Fruit fly (Drosophila melanogaster) whole organism, embryonic: Measurements from ENCODE around the gene CG10222.

Source experiments
- Bdp1 ChIP-seq: fragments of 200-800 bp; sonication (Bioruptor generic); optimal IDR thresholded peaks from 3 replicates; lab custom pipeline; 2016; ENCODE audit warnings: missing biosample characterization, missing genetic modification characterization
- CG11085 ChIP-seq: fragments of 200-800 bp; sonication (Bioruptor generic); IDR thresholded peaks from 2 replicates; pipeline ENCODE4 v1.3.6; 2022; ENCODE audit warnings: missing biosample characterization, missing genetic modification characterization
- CG12104 ChIP-seq: fragments of 200-800 bp; sonication (Bioruptor generic); optimal IDR thresholded peaks from 3 replicates; lab custom pipeline; 2016; ENCODE audit warnings: missing biosample characterization, missing genetic modification characterization
- CG12769 ChIP-seq: fragments of 200-800 bp; sonication (Bioruptor generic); optimal IDR thresholded peaks from 2 replicates; lab custom pipeline; 2019; ENCODE audit warnings: missing biosample characterization, mild to moderate bottlenecking, missing genetic modification characterization, moderate library complexity
- CG13894 ChIP-seq: fragments of 200-800 bp; sonication (Bioruptor generic); optimal IDR thresholded peaks from 3 replicates; lab custom pipeline; 2018; ENCODE audit warnings: missing biosample characterization, mild to moderate bottlenecking, missing genetic modification characterization, moderate library complexity
- CG14860 ChIP-seq: fragments of 200-800 bp; sonication (Bioruptor generic); IDR thresholded peaks from 3 replicates; pipeline ENCODE4 v1.3.6; 2022; ENCODE audit warnings: missing biosample characterization, missing genetic modification characterization; ENCODE audit not compliant: partially characterized antibody
- CG42726 ChIP-seq: fragments of 200-800 bp; sonication (Bioruptor generic); IDR thresholded peaks from 2 replicates; pipeline ENCODE4 v1.3.6; 2022; ENCODE audit warnings: missing biosample characterization, missing genetic modification characterization; ENCODE audit not compliant: partially characterized antibody
- CG7963 ChIP-seq: fragments of 200-800 bp; sonication (Bioruptor generic); IDR thresholded peaks from 3 replicates; pipeline ENCODE4 v1.3.6; 2022; ENCODE audit warnings: missing biosample characterization, missing genetic modification characterization; ENCODE audit not compliant: partially characterized antibody
- CG8478 ChIP-seq: fragments of >200 bp; optimal IDR thresholded peaks from 2 replicates; lab custom pipeline; 2018
- CG9797 ChIP-seq: fragments of 200-800 bp; sonication (Bioruptor generic); optimal IDR thresholded peaks from 3 replicates; lab custom pipeline; 2018; ENCODE audit warnings: missing biosample characterization, mild to moderate bottlenecking, missing genetic modification characterization
- Deaf1 ChIP-seq: fragments of 200-800 bp; optimal IDR thresholded peaks from 3 replicates; lab custom pipeline; 2019; ENCODE audit warnings: missing biosample characterization, mild to moderate bottlenecking, missing genetic modification characterization, moderate library complexity
- Dfd ChIP-seq, 2 experiments: fragments of >200 bp; optimal IDR thresholded peaks; 2 replicates each; lab custom pipeline; 2017; ENCODE audit warnings: missing biosample characterization in 2 of 2, missing genetic modification characterization in 2 of 2
- Dip3 ChIP-seq: fragments of 200-800 bp; sonication (Bioruptor generic); optimal IDR thresholded peaks from 3 replicates; lab custom pipeline; 2016; ENCODE audit warnings: missing biosample characterization, missing genetic modification characterization
- Dll ChIP-seq: fragments of 200-800 bp; sonication (Bioruptor generic); IDR thresholded peaks from 4 replicates; pipeline ENCODE4 v1.3.6; 2022; ENCODE audit warnings: missing biosample characterization, missing genetic modification characterization; ENCODE audit not compliant: partially characterized antibody
- Doc3 ChIP-seq: fragments of 200-800 bp; sonication (Bioruptor generic); IDR thresholded peaks from 3 replicates; pipeline ENCODE4 v1.3.6; 2022; ENCODE audit warnings: missing biosample characterization, missing genetic modification characterization; ENCODE audit not compliant: partially characterized antibody
- Gug ChIP-seq: fragments of 200-800 bp; sonication (Bioruptor generic); IDR thresholded peaks from 4 replicates; pipeline ENCODE4 v1.3.6; 2022; ENCODE audit warnings: missing biosample characterization, missing genetic modification characterization
- HLH4C ChIP-seq: fragments of 200-800 bp; sonication (Bioruptor generic); IDR thresholded peaks from 3 replicates; pipeline ENCODE4 v1.3.6; 2022; ENCODE audit warnings: missing biosample characterization, missing genetic modification characterization; ENCODE audit not compliant: partially characterized antibody
- Hr78 ChIP-seq, 2 experiments: fragments of 200-800 bp in 1 of 2; fragments of >200 bp in 1 of 2; sonication (Bioruptor generic) in 1 of 2; optimal IDR thresholded peaks; 2 replicates each; lab custom pipeline; 2017 to 2019; ENCODE audit warnings: missing biosample characterization in 2 of 2, missing genetic modification characterization in 2 of 2, mild to moderate bottlenecking in 1 of 2, moderate library complexity in 1 of 2
- Lim3 ChIP-seq: fragments of 200-800 bp; sonication (Bioruptor generic); IDR thresholded peaks from 2 replicates; pipeline ENCODE4 v1.3.6; 2022; ENCODE audit warnings: missing biosample characterization, missing genetic modification characterization
- Med ChIP-seq: fragments of 200-800 bp; sonication (Bioruptor generic); peaks from one replicate; lab custom pipeline; 2016; ENCODE audit warnings: missing biosample characterization, missing genetic modification characterization, mild to moderate bottlenecking, inconsistent platforms, moderate library complexity
- Stat92E ChIP-seq, 3 experiments: fragments of >200 bp in 2 of 3; fragments of 200-800 bp in 1 of 3; sonication (Bioruptor generic) in 1 of 3; optimal IDR thresholded peaks; 2 replicates each; lab custom pipeline; 2017 to 2019; ENCODE audit warnings: missing biosample characterization in 3 of 3, missing genetic modification characterization in 3 of 3, mild to moderate bottlenecking in 1 of 3, moderate library complexity in 1 of 3
- bbx ChIP-seq: fragments of 200-800 bp; sonication (Bioruptor generic); IDR thresholded peaks from 2 replicates; pipeline ENCODE4 v1.3.6; 2022; ENCODE audit warnings: missing biosample characterization, missing genetic modification characterization; ENCODE audit not compliant: partially characterized antibody
- chinmo ChIP-seq: fragments of 200-800 bp; sonication (Bioruptor generic); IDR thresholded peaks from 4 replicates; pipeline ENCODE4 v1.3.6; 2022; ENCODE audit warnings: missing biosample characterization, missing genetic modification characterization; ENCODE audit not compliant: partially characterized antibody
- ci ChIP-seq: fragments of 200-800 bp; sonication (Bioruptor generic); IDR thresholded peaks from 3 replicates; pipeline ENCODE4 v1.3.6; 2022; ENCODE audit warnings: missing biosample characterization, missing genetic modification characterization
- crc ChIP-seq: fragments of 200-800 bp; sonication (Bioruptor generic); optimal IDR thresholded peaks from 2 replicates; lab custom pipeline; 2016; ENCODE audit warnings: missing biosample characterization, missing genetic modification characterization
- fd64A ChIP-seq: fragments of 200-800 bp; sonication (Bioruptor generic); optimal IDR thresholded peaks from 3 replicates; lab custom pipeline; 2018; ENCODE audit warnings: missing biosample characterization, mild to moderate bottlenecking, missing genetic modification characterization
- gcm ChIP-seq: fragments of 200-800 bp; sonication (Bioruptor generic); optimal IDR thresholded peaks from 2 replicates; lab custom pipeline; 2019; ENCODE audit warnings: missing biosample characterization, mild to moderate bottlenecking, missing genetic modification characterization, moderate library complexity
- h ChIP-seq: fragments of >200 bp; optimal IDR thresholded peaks from 2 replicates; lab custom pipeline; 2017
- her ChIP-seq: fragments of 200-800 bp; sonication (Bioruptor generic); optimal IDR thresholded peaks from 2 replicates; lab custom pipeline; 2016; ENCODE audit warnings: missing biosample characterization, missing genetic modification characterization
- mld ChIP-seq: fragments of 200-800 bp; sonication (Bioruptor generic); IDR thresholded peaks from 3 replicates; pipeline ENCODE4 v1.3.6; 2022; ENCODE audit warnings: missing biosample characterization, missing genetic modification characterization; ENCODE audit not compliant: partially characterized antibody
- repo ChIP-seq: fragments of 200-800 bp; sonication (Bioruptor generic); optimal IDR thresholded peaks from 2 replicates; lab custom pipeline; 2016; ENCODE audit warnings: missing biosample characterization, missing genetic modification characterization
- salm ChIP-seq: fragments of 200-800 bp; sonication (Bioruptor generic); optimal IDR thresholded peaks from 2 replicates; lab custom pipeline; 2018; ENCODE audit warnings: missing biosample characterization, mild to moderate bottlenecking, missing genetic modification characterization
- schlank ChIP-seq: fragments of 200-800 bp; sonication (Bioruptor generic); optimal IDR thresholded peaks from 2 replicates; lab custom pipeline; 2018; ENCODE audit warnings: missing biosample characterization, mild to moderate bottlenecking, missing genetic modification characterization
- scrt ChIP-seq: fragments of 200-800 bp; sonication (Bioruptor generic); optimal IDR thresholded peaks from 2 replicates; lab custom pipeline; 2018; ENCODE audit warnings: missing biosample characterization, mild to moderate bottlenecking, missing genetic modification characterization, moderate library complexity
- sens ChIP-seq: fragments of 200-800 bp; sonication (Bioruptor generic); peaks from one replicate; lab custom pipeline; 2016; ENCODE audit warnings: missing biosample characterization, missing genetic modification characterization
- ssp ChIP-seq: fragments of 200-800 bp; sonication (Bioruptor generic); IDR thresholded peaks from 2 replicates; pipeline ENCODE4 v1.3.6; 2022; ENCODE audit warnings: missing biosample characterization, missing genetic modification characterization
- tna ChIP-seq: fragments of 200-800 bp; sonication (Bioruptor generic); IDR thresholded peaks from 2 replicates; pipeline ENCODE4 v1.3.6; 2022; ENCODE audit warnings: missing biosample characterization, missing genetic modification characterization; ENCODE audit not compliant: partially characterized antibody
- wek ChIP-seq: fragments of 200-800 bp; sonication (Bioruptor generic); optimal IDR thresholded peaks from 3 replicates; lab custom pipeline; 2018; ENCODE audit warnings: missing biosample characterization, mild to moderate bottlenecking, missing genetic modification characterization, moderate library complexity
- yki ChIP-seq: fragments of >200 bp; optimal IDR thresholded peaks from 3 replicates; lab custom pipeline; 2018
- z ChIP-seq: fragments of 200-800 bp; sonication (Bioruptor generic); IDR thresholded peaks from 3 replicates; pipeline ENCODE4 v1.3.6; 2022; ENCODE audit warnings: missing biosample characterization, missing genetic modification characterization

Gene CG10222

DNA sequence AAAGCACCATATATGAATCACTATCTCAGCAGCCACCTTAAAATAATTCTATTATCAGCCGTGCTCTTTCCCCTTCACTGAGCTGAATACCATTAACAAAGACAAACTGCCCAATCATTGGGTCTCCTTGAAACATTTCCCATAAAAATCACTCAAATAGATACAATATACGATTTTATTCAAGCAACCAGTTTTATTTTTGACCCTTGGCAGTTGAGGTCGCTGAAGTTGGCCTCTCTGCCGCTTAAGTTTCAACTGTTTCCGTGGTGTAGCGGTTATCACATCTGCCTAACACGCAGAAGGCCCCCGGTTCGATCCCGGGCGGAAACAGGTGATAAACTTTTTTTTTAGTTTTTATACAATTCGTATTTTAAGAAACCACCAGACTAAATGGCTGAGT is 20.5 kb upstream of the CG10222 start (continued):
- TF ChIP-seq CG42726, result peak; percentile 66
- no peak for TF ChIP-seq schlank (tag; lab: Kevin White, UChicago)
- peak; percentile 8 for TF ChIP-seq gcm (GFP tag; lab: Kevin White, UChicago)
- TF ChIP-seq Doc3 (GFP tag; lab: Robert Waterston, UW), result 0 out of 3 replicates have a peak, but pooled peaks have one; percentile 11
- TF ChIP-seq bbx (GFP tag; lab: Robert Waterston, UW), result peak; percentile 70; the same call in 1 of the 2 replicates
- peak; percentile 46 for TF ChIP-seq CG14860 (GFP tag; lab: Robert Waterston, UW)
- TF ChIP-seq HLH4C, result peak; percentile 47
- peak; percentile 52 for TF ChIP-seq CG13894
- peak in 1 of 3 experiments; percentile 38 for TF ChIP-seq Stat92E (GFP tag; optimal IDR thresholded peaks at IDR 0.05; lab: Kevin White, UChicago)
- TF ChIP-seq CG7963, result peak; percentile 39; the same call in 2 of the 3 replicates
- TF ChIP-seq chinmo (GFP tag; lab: Robert Waterston, UW), result peak; percentile 48; the same call in 1 of the 4 replicates
- TF ChIP-seq yki (lab: Kevin White, UChicago), result no peak
- peak; percentile 54 for TF ChIP-seq sens (GFP tag; lab: Kevin White, UChicago)
- TF ChIP-seq Bdp1 (GFP tag; lab: Kevin White, UChicago), result peak; percentile 98
- peak; percentile 55; the same call in 1 of the 3 replicates for TF ChIP-seq z (GFP tag; lab: Robert Waterston, UW)
- TF ChIP-seq wek (GFP tag; lab: Kevin White, UChicago), result peak; percentile 42
- 0 out of 3 replicates have a peak, but pooled peaks have one; percentile 15 for TF ChIP-seq ci
- TF ChIP-seq CG12769 (tag; lab: Kevin White, UChicago), result peak; percentile 64
- TF ChIP-seq Hr78 (GFP tag; optimal IDR thresholded peaks at IDR 0.05; lab: Kevin White, UChicago), result peak in 1 of 2 experiments; percentile 45
- TF ChIP-seq tna (GFP tag; lab: Robert Waterston, UW), result peak; percentile 72
- no peak for TF ChIP-seq CG8478
- TF ChIP-seq Dll, result peak; percentile 19; the same call in 1 of the 4 replicates
- peak; percentile 68; the same call in 2 of the 3 replicates for TF ChIP-seq mld
- no peak for TF ChIP-seq fd64A (GFP tag; lab: Kevin White, UChicago)
- peak; percentile 14 for TF ChIP-seq Med (GFP tag; lab: Kevin White, UChicago)
- no peak for TF ChIP-seq h (lab: Kevin White, UChicago)
- no peak for TF ChIP-seq her

DNA sequence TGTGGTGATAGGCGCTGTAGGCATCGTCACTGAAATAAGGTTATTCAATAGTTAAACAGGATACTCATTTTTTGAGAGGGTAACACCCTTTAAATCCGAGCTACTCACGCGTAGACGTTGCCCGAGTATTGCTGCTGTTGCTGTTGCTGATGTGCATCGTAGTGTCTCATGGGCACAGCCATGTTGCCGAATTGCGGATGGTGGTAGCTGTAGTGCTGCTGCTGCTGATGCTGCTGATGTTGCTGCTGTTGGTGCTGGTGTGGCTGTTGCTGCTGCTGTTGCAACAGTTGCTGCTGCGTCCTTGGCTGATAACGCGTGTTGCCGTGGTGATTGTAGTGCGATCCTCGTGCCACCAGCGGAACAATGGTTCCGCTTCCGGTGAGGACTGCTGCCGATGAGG is 17.9 kb upstream of the CG10222 start:
- TF ChIP-seq Dfd (GFP tag; optimal IDR thresholded peaks at IDR 0.05; lab: Kevin White, UChicago) (peak in 1 of 2 experiments; percentile 26), salm (tag; lab: Kevin White, UChicago) (no peak)

DNA sequence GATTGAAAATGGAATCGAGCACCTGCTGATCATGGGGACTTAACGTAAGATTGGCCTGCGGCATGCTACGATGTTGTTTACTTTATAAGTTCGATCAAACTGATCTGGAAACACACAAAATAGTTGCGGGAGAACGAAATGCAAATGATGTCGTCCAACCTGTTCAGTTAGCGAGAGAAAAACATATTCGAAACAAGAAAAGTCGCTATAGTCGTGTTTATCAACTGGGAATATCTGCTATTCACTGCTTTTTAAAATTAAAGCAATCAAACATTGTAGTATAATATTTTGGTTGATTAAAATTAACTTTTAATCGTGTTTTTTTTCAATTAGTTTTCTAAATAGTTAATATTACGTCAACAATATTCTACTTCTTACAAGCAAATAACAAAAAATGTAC is 14.3 kb upstream of the CG10222 start, which contains the start of gene CG14105:
TSS of gene CG14105 (minus strand) at position 101 of the 400 bp plus-strand sequence.
- no peak for TF ChIP-seq ssp (GFP tag; lab: Robert Waterston, UW)
- TF ChIP-seq CG9797, result no peak
- no peak for TF ChIP-seq fd64A (GFP tag; lab: Kevin White, UChicago)
- TF ChIP-seq Gug (GFP tag; lab: Robert Waterston, UW), result no peak
- no peak for TF ChIP-seq CG12104 (GFP tag; lab: Kevin White, UChicago)
- no peak for TF ChIP-seq Dip3 (GFP tag; lab: Kevin White, UChicago)
- no peak for TF ChIP-seq CG11085 (GFP tag; lab: Robert Waterston, UW)
- no peak for TF ChIP-seq Deaf1 (tag; lab: Kevin White, UChicago)
- TF ChIP-seq Lim3 (GFP tag; lab: Robert Waterston, UW), result no peak
- TF ChIP-seq crc (GFP tag; lab: Kevin White, UChicago), result no peak
- TF ChIP-seq repo (GFP tag; lab: Kevin White, UChicago), result no peak
- TF ChIP-seq scrt (GFP tag; lab: Kevin White, UChicago), result no peak
